Worm (Caenorhabditis elegans): ENCODE data around the gene C13C4.6.

DNA sequence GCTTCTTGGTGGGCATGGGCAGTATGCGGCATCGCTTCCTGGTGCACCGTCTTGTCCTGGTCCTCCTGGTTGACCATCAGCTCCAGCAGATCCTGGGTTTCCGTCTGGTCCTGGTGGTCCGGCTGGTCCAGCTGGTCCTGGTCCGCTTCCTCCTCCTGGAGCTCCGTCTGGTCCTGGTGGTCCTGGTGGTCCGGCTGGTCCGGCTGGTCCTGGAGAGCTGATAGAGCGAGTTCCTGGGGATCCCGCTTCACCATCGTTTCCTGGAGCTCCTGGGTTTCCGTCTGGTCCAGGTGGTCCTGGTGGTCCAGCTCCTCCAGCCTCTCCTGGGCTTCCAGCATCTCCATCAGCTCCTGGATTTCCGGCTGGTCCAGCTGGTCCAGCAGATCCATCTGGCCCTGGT, 45.7 kb downstream of the C13C4.6 start:
- TF ChIP-seq ces-1 (GFP tag; optimal IDR thresholded peaks at IDR 0.05) = no peak
- TF ChIP-seq pqm-1 (tag; optimal IDR thresholded peaks at IDR 0.05) = no peak
- no peak for TF ChIP-seq dmd-9 (GFP tag; IDR thresholded peaks at IDR 0.05)
- TF ChIP-seq nhr-77 (tag; optimal IDR thresholded peaks at IDR 0.05) = no peak
- TF ChIP-seq ceh-44 (GFP tag; IDR thresholded peaks at IDR 0.05) = no peak
- no peak for TF ChIP-seq nhr-48 (tag; optimal IDR thresholded peaks at IDR 0.05)
